Worm (Caenorhabditis elegans): ENCODE data around the gene Y43F8C.15.
A peak's percentile ranks its signal among the peaks of the same experiment; 100 is the strongest.

Y43F8C.15 gene

ce11 chrV:19672357-19672756 lies 38.1 kb downstream of the Y43F8C.15 start:
- TF ChIP-seq elt-3 (tag; optimal IDR thresholded peaks at IDR 0.05) (no peak), hpl-2 (GFP tag; optimal IDR thresholded peaks at IDR 0.05) (no peak), nhr-12 (tag; optimal IDR thresholded peaks at IDR 0.05) (no peak), elt-2 (tag; optimal IDR thresholded peaks at IDR 0.05) (peak; percentile 65), sox-4 (tag; optimal IDR thresholded peaks at IDR 0.05) (no peak), xbp-1 (tag; optimal IDR thresholded peaks at IDR 0.05) (no peak), vab-15 (tag; optimal IDR thresholded peaks at IDR 0.05) (no peak), unc-30 (tag; optimal IDR thresholded peaks at IDR 0.05) (no peak), Y116A8C.19 (tag; optimal IDR thresholded peaks at IDR 0.05; ENCODE audit: borderline replicate concordance) (no peak), lin-35 (GFP tag; optimal IDR thresholded peaks at IDR 0.05) (peak in 1 of 2 experiments; percentile 9), skn-1 (tag; optimal IDR thresholded peaks at IDR 0.05) (peak; percentile 72), egl-27 (tag; optimal IDR thresholded peaks at IDR 0.05) (no peak), nhr-90 (tag; optimal IDR thresholded peaks at IDR 0.05; ENCODE audit: poor library complexity) (no peak), alr-1 (tag; optimal IDR thresholded peaks at IDR 0.05; ENCODE audit: borderline replicate concordance) (no peak), ztf-11 (tag; optimal IDR thresholded peaks at IDR 0.05) (no peak), efl-1 (optimal IDR thresholded peaks at IDR 0.05) (no peak), efl-1 (GFP tag; optimal IDR thresholded peaks at IDR 0.05 in 1 of 2) (peak in 1 of 2 experiments; percentile 31), jun-1 (tag; optimal IDR thresholded peaks at IDR 0.05) (no peak), C16A3.4 (tag; optimal IDR thresholded peaks at IDR 0.05) (no peak), ceh-90 (tag; optimal IDR thresholded peaks at IDR 0.05) (no peak), nhr-76 (tag; optimal IDR thresholded peaks at IDR 0.05) (no peak), zip-4 (GFP tag; optimal IDR thresholded peaks at IDR 0.05) (no peak), lin-14 (GFP tag; optimal IDR thresholded peaks at IDR 0.05) (no peak), ceh-88 (GFP tag; IDR thresholded peaks at IDR 0.05) (no peak), fos-1 (tag; optimal IDR thresholded peaks at IDR 0.05) (no peak), hlh-4 (tag; optimal IDR thresholded peaks at IDR 0.05) (no peak), mep-1 (tag; optimal IDR thresholded peaks at IDR 0.05) (no peak)

ce11 chrV:19671816-19672215 lies 38.6 kb downstream of the Y43F8C.15 start:
- TF ChIP-seq nhr-77 (tag; optimal IDR thresholded peaks at IDR 0.05) (no peak), alr-1 (tag; optimal IDR thresholded peaks at IDR 0.05; ENCODE audit: borderline replicate concordance) (no peak), F16B12.6 (tag; optimal IDR thresholded peaks at IDR 0.05) (no peak), tbx-2 (tag; optimal IDR thresholded peaks at IDR 0.05) (no peak), lin-14 (GFP tag; optimal IDR thresholded peaks at IDR 0.05) (no peak), ztf-11 (tag; optimal IDR thresholded peaks at IDR 0.05) (no peak)

- TF ChIP-seq lin-14 (GFP tag; optimal IDR thresholded peaks at IDR 0.05): no peak
- no peak for TF ChIP-seq lin-35 (GFP tag; optimal IDR thresholded peaks at IDR 0.05)
- no peak for TF ChIP-seq sptf-1 (tag; optimal IDR thresholded peaks at IDR 0.05)
- TF ChIP-seq C34B4.2 (tag; optimal IDR thresholded peaks at IDR 0.05): no peak
- TF ChIP-seq nhr-20 (tag; optimal IDR thresholded peaks at IDR 0.05): no peak
- TF ChIP-seq grh-1 (GFP tag; IDR thresholded peaks at IDR 0.05): no peak
- no peak for TF ChIP-seq lir-3 (tag; optimal IDR thresholded peaks at IDR 0.05; ENCODE audit: poor library complexity)
- TF ChIP-seq snpc-4 (tag; optimal IDR thresholded peaks at IDR 0.05): no peak
- no peak for TF ChIP-seq xbp-1 (tag; optimal IDR thresholded peaks at IDR 0.05)
- TF ChIP-seq ets-5 (GFP tag; IDR thresholded peaks at IDR 0.05): no peak
- no peak for TF ChIP-seq unc-130 (tag; optimal IDR thresholded peaks at IDR 0.05)
- TF ChIP-seq alr-1 (tag; optimal IDR thresholded peaks at IDR 0.05; ENCODE audit: borderline replicate concordance): no peak
- no peak for TF ChIP-seq unc-30 (tag; optimal IDR thresholded peaks at IDR 0.05)
- TF ChIP-seq unc-62 (GFP tag; optimal IDR thresholded peaks at IDR 0.05): no peak
- no peak for TF ChIP-seq aly-2 (tag; optimal IDR thresholded peaks at IDR 0.05)
These were observed 39.5 kb downstream of the Y43F8C.15 start for ce11 chrV:19670866-19671265.
